Worm (Caenorhabditis elegans): ENCODE results near the gene F46B6.12.

F46B6.12 gene

ce11 chrV:9786721-9787131 is 11.1 kb upstream of the F46B6.12 start, which contains the start of gene F46B6.6:
F46B6.6 (minus strand) TSS chrV:9786868.
- no peak for TF ChIP-seq unc-62 (GFP tag; optimal IDR thresholded peaks at IDR 0.05)

ce11 chrV:9784215-9784614 is 8.6 kb upstream of the F46B6.12 start:
- TF ChIP-seq unc-62 (GFP tag; optimal IDR thresholded peaks at IDR 0.05): no peak

- no peak for TF ChIP-seq unc-62 (GFP tag; optimal IDR thresholded peaks at IDR 0.05)
Measured at ce11 chrV:9782969-9783368, 7.3 kb upstream of the F46B6.12 start, which contains the start of gene F46B6.5. F46B6.5 (minus strand) TSS chrV:9783069.

- TF ChIP-seq unc-62 (GFP tag; optimal IDR thresholded peaks at IDR 0.05): no peak
Measured at ce11 chrV:9782045-9782444, 6.4 kb upstream of the F46B6.12 start.

- no peak for TF ChIP-seq unc-62 (GFP tag; optimal IDR thresholded peaks at IDR 0.05)
Measured at ce11 chrV:9779418-9779817, 3.8 kb upstream of the F46B6.12 start, which contains the start of gene F46B6.4. F46B6.4 (minus strand) TSS chrV:9779518.

ce11 chrV:9777645-9778044 is 2.0 kb upstream of the F46B6.12 start, which contains the start of gene smg-4:
smg-4 (minus strand) TSS chrV:9777745.
- no peak for TF ChIP-seq unc-62 (GFP tag; optimal IDR thresholded peaks at IDR 0.05)

ce11 chrV:9771970-9772369 is 3.7 kb downstream of the F46B6.12 start, which contains the start of gene F46B6.2:
F46B6.2 (plus strand) TSS chrV:9772285.
- no peak for TF ChIP-seq unc-62 (GFP tag; optimal IDR thresholded peaks at IDR 0.05)

- TF ChIP-seq unc-62 (GFP tag; optimal IDR thresholded peaks at IDR 0.05): no peak
Measured at ce11 chrV:9771311-9771710, 4.3 kb downstream of the F46B6.12 start.

- TF ChIP-seq unc-62 (GFP tag; optimal IDR thresholded peaks at IDR 0.05): no peak
Measured at ce11 chrV:9768828-9769778, 6.5 kb downstream of the F46B6.12 start, which contains the start of gene unc-42. unc-42 (minus strand) TSS chrV:9769391.

- TF ChIP-seq unc-62 (GFP tag; optimal IDR thresholded peaks at IDR 0.05): no peak
Measured at ce11 chrV:9767941-9768340, 7.7 kb downstream of the F46B6.12 start.

- no peak for TF ChIP-seq unc-62 (GFP tag; optimal IDR thresholded peaks at IDR 0.05)
Measured at ce11 chrV:9765622-9766021, 10.0 kb downstream of the F46B6.12 start.

- no peak for TF ChIP-seq unc-62 (GFP tag; optimal IDR thresholded peaks at IDR 0.05)
Measured at ce11 chrV:9764552-9764951, 11.1 kb downstream of the F46B6.12 start.

ce11 chrV:9763759-9764158 is 11.9 kb downstream of the F46B6.12 start:
- no peak for TF ChIP-seq unc-62 (GFP tag; optimal IDR thresholded peaks at IDR 0.05)

- no peak for TF ChIP-seq unc-62 (GFP tag; optimal IDR thresholded peaks at IDR 0.05)
Measured at ce11 chrV:9758437-9758836, 17.2 kb downstream of the F46B6.12 start.

- no peak for TF ChIP-seq unc-62 (GFP tag; optimal IDR thresholded peaks at IDR 0.05)
Measured at ce11 chrV:9757884-9758283, 17.8 kb downstream of the F46B6.12 start, which contains the start of gene F58E6.11. F58E6.11 (minus strand) TSS chrV:9757984.

- no peak for TF ChIP-seq unc-62 (GFP tag; optimal IDR thresholded peaks at IDR 0.05)
Measured at ce11 chrV:9756242-9756641, 19.4 kb downstream of the F46B6.12 start, which contains the start of gene hrg-3. hrg-3 (plus strand) TSS chrV:9756468.

ce11 chrV:9755725-9756124 is 19.9 kb downstream of the F46B6.12 start, which contains the start of gene F58E6.8:
F58E6.8 (minus strand) TSS chrV:9755825.
- TF ChIP-seq unc-62 (GFP tag; optimal IDR thresholded peaks at IDR 0.05): no peak
